Worm (Caenorhabditis elegans): ENCODE measurements around the gene Y41D4B.6.
A peak's percentile ranks its signal among the peaks of the same experiment; 100 is the strongest.

Y41D4B.6 gene

ce11 chrIV:1619519-1620311 is 13.8 kb upstream of the Y41D4B.6 start, which contains the start of gene nhr-92:
Gene nhr-92, plus strand, starts transcription at chrIV:1620094.
- TF ChIP-seq pha-4 (tag; optimal IDR thresholded peaks at IDR 0.05), result peak; percentile 34
- TF ChIP-seq unc-39 (tag; optimal IDR thresholded peaks at IDR 0.05), result no peak
- no peak for TF ChIP-seq ama-1 (optimal IDR thresholded peaks at IDR 0.05)
- TF ChIP-seq lsy-12 (tag; optimal IDR thresholded peaks at IDR 0.05), result no peak
- no peak for TF ChIP-seq unc-62 (GFP tag; optimal IDR thresholded peaks at IDR 0.05)
- no peak for TF ChIP-seq nhr-25 (tag; optimal IDR thresholded peaks at IDR 0.05)
- no peak for TF ChIP-seq egl-5 (tag; optimal IDR thresholded peaks at IDR 0.05)
- no peak for TF ChIP-seq sea-2 (GFP tag; optimal IDR thresholded peaks at IDR 0.05)
- TF ChIP-seq nhr-12 (tag; optimal IDR thresholded peaks at IDR 0.05), result no peak
- peak; percentile 95 for TF ChIP-seq ceh-28 (tag; optimal IDR thresholded peaks at IDR 0.05)
- no peak for TF ChIP-seq ceh-16 (tag; optimal IDR thresholded peaks at IDR 0.05)
- no peak for TF ChIP-seq mml-1 (tag; optimal IDR thresholded peaks at IDR 0.05)
- TF ChIP-seq skn-1 (tag; optimal IDR thresholded peaks at IDR 0.05), result no peak
- TF ChIP-seq elt-2 (tag; optimal IDR thresholded peaks at IDR 0.05), result peak; percentile 38
- TF ChIP-seq nhr-237 (tag; optimal IDR thresholded peaks at IDR 0.05), result no peak
- TF ChIP-seq pqm-1 (tag; optimal IDR thresholded peaks at IDR 0.05), result no peak

ce11 chrIV:1623712-1624111 is 9.8 kb upstream of the Y41D4B.6 start, which contains the start of gene nhr-87:
Gene nhr-87, plus strand, starts transcription at chrIV:1624029.
- TF ChIP-seq ZK546.5 (tag; optimal IDR thresholded peaks at IDR 0.05) (no peak), unc-62 (GFP tag; optimal IDR thresholded peaks at IDR 0.05) (no peak), elt-2 (tag; optimal IDR thresholded peaks at IDR 0.05) (peak; percentile 1), ztf-4 (tag; optimal IDR thresholded peaks at IDR 0.05) (no peak), ztf-11 (tag; optimal IDR thresholded peaks at IDR 0.05) (no peak), nhr-25 (tag; optimal IDR thresholded peaks at IDR 0.05) (peak; percentile 48), lin-39 (tag; optimal IDR thresholded peaks at IDR 0.05) (peak; percentile 9), lsy-12 (tag; optimal IDR thresholded peaks at IDR 0.05) (no peak), nhr-12 (tag; optimal IDR thresholded peaks at IDR 0.05) (no peak), nfya-1 (tag; optimal IDR thresholded peaks at IDR 0.05; ENCODE audit: insufficient read depth) (peak; percentile 16), nhr-23 (tag; optimal IDR thresholded peaks at IDR 0.05) (peak; percentile 14)

ce11 chrIV:1624447-1624846 is 9.1 kb upstream of the Y41D4B.6 start:
- TF ChIP-seq ZK546.5 (tag; optimal IDR thresholded peaks at IDR 0.05), result no peak
- TF ChIP-seq nhr-23 (tag; optimal IDR thresholded peaks at IDR 0.05), result no peak
- TF ChIP-seq hmg-11 (tag; optimal IDR thresholded peaks at IDR 0.05), result no peak
- no peak for TF ChIP-seq skn-1 (tag; optimal IDR thresholded peaks at IDR 0.05)
- no peak for TF ChIP-seq elt-3 (tag; optimal IDR thresholded peaks at IDR 0.05)
- no peak for TF ChIP-seq pqm-1 (tag; optimal IDR thresholded peaks at IDR 0.05)
- TF ChIP-seq mml-1 (tag; optimal IDR thresholded peaks at IDR 0.05), result no peak
- no peak for TF ChIP-seq elt-1 (tag; optimal IDR thresholded peaks at IDR 0.05)
- no peak for TF ChIP-seq eor-1 (tag; optimal IDR thresholded peaks at IDR 0.05)
- TF ChIP-seq nhr-25 (tag; optimal IDR thresholded peaks at IDR 0.05), result no peak
- no peak for TF ChIP-seq fos-1 (tag; optimal IDR thresholded peaks at IDR 0.05)
- TF ChIP-seq R02D3.7 (tag; optimal IDR thresholded peaks at IDR 0.05), result no peak
- TF ChIP-seq nhr-12 (tag; optimal IDR thresholded peaks at IDR 0.05), result no peak
- TF ChIP-seq lsy-12 (tag; optimal IDR thresholded peaks at IDR 0.05), result no peak
- no peak for TF ChIP-seq elt-2 (tag; optimal IDR thresholded peaks at IDR 0.05)

ce11 chrIV:1626342-1626855 is 7.1 kb upstream of the Y41D4B.6 start, which contains the start of gene nhr-146:
Gene nhr-146, plus strand, starts transcription at chrIV:1626805.
- TF ChIP-seq eor-1 (tag; optimal IDR thresholded peaks at IDR 0.05) (no peak), snpc-4 (tag; optimal IDR thresholded peaks at IDR 0.05) (no peak), ztf-11 (tag; optimal IDR thresholded peaks at IDR 0.05) (no peak), ztf-4 (tag; optimal IDR thresholded peaks at IDR 0.05) (no peak), lin-15B (tag; optimal IDR thresholded peaks at IDR 0.05) (no peak), ZK546.5 (tag; optimal IDR thresholded peaks at IDR 0.05) (no peak), egl-27 (tag; optimal IDR thresholded peaks at IDR 0.05) (no peak), egl-5 (tag; optimal IDR thresholded peaks at IDR 0.05) (no peak)

ce11 chrIV:1628281-1628680 is 5.3 kb upstream of the Y41D4B.6 start:
- no peak for TF ChIP-seq mml-1 (tag; optimal IDR thresholded peaks at IDR 0.05)
- TF ChIP-seq lin-15B (tag; optimal IDR thresholded peaks at IDR 0.05), result no peak
- no peak for TF ChIP-seq pha-4 (tag; optimal IDR thresholded peaks at IDR 0.05)
- TF ChIP-seq fkh-2 (tag; optimal IDR thresholded peaks at IDR 0.05), result no peak
- TF ChIP-seq ama-1 (optimal IDR thresholded peaks at IDR 0.05), result no peak
- no peak for TF ChIP-seq tbx-2 (tag; optimal IDR thresholded peaks at IDR 0.05)
- TF ChIP-seq aly-2 (tag; optimal IDR thresholded peaks at IDR 0.05), result no peak
- no peak for TF ChIP-seq ceh-82 (tag; optimal IDR thresholded peaks at IDR 0.05)
- no peak for TF ChIP-seq unc-39 (tag; optimal IDR thresholded peaks at IDR 0.05)
